Worm (Caenorhabditis elegans): ENCODE results near the gene psr-1.
A peak's percentile ranks its signal among the peaks of the same experiment; 100 is the strongest.

The psr-1 gene

DNA sequence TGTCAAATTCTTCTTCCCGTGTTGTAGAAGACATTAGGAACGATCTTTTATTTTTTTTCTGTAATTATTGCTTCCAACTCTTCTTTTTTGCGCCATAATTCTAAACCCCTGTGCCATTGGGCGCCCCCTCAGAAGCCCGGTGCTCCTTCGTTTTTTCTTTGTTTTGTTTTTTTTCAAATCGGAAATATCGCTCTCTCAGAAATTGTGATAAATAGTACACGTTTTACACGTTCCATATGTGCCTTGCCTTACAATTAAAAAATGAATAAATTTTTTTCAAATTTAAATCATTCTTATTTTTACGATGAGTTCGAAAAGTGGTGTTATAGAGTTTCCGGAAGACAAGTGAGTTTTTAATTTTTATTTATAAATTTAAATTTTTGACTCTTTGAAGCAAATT lies 3.6 kb upstream of the psr-1 start, which contains the start of gene F29B9.7:
TSS of gene F29B9.7 (plus strand) at position 301 of the 400 bp plus-strand sequence.
- TF ChIP-seq rnt-1 (tag; optimal IDR thresholded peaks at IDR 0.05) = no peak
- no peak for TF ChIP-seq sdc-2 (tag; optimal IDR thresholded peaks at IDR 0.05)
- no peak for TF ChIP-seq pag-3 (tag; optimal IDR thresholded peaks at IDR 0.05; ENCODE audit: borderline replicate concordance)
- TF ChIP-seq tbx-7 (tag; optimal IDR thresholded peaks at IDR 0.05) = no peak
- no peak for TF ChIP-seq pax-1 (tag; optimal IDR thresholded peaks at IDR 0.05)

DNA sequence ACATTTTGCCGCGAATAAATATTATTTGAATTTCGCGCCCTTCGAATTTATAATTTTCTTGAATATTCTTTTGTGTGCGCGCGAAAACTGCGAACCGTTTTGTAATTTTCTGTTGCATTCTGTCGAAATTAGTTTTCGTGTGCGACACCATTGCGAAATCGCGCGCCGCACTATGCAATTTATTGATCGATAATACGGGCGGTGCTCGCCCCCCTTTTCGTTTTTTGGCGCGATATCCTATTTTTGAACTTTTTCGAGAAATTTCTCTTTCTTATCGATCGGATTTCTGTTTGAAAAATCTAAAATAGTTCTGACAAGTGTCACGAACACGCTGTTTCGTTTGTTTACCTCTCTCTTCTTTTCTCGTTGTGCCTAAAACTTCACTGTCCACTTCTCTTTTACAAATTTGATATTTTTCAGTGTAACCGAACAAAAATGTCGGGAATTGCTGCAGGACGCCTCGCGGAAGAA lies 2.4 kb upstream of the psr-1 start, which contains the start of gene ubc-9:
TSS of gene ubc-9 (plus strand) at position 421 of the 471 bp plus-strand sequence.
- no peak for TF ChIP-seq zip-5 (tag; optimal IDR thresholded peaks at IDR 0.05)
- TF ChIP-seq nhr-232 (tag; optimal IDR thresholded peaks at IDR 0.05) = no peak
- TF ChIP-seq pros-1 (tag; optimal IDR thresholded peaks at IDR 0.05) = no peak
- TF ChIP-seq elt-4 (tag; optimal IDR thresholded peaks at IDR 0.05) = no peak
- peak; percentile 15 for TF ChIP-seq ttx-3 (tag; optimal IDR thresholded peaks at IDR 0.05)
- TF ChIP-seq hlh-13 (GFP tag; optimal IDR thresholded peaks at IDR 0.05) = no peak
- TF ChIP-seq Y22D7AL.16 (tag; optimal IDR thresholded peaks at IDR 0.05) = no peak
- TF ChIP-seq ceh-48 (tag; optimal IDR thresholded peaks at IDR 0.05) = peak; percentile 96
- no peak for TF ChIP-seq eyg-1 (tag; optimal IDR thresholded peaks at IDR 0.05)
- TF ChIP-seq hlh-6 (tag; optimal IDR thresholded peaks at IDR 0.05) = no peak
- no peak for TF ChIP-seq hlh-15 (tag; optimal IDR thresholded peaks at IDR 0.05)
- no peak for TF ChIP-seq pat-9 (tag; optimal IDR thresholded peaks at IDR 0.05)
- no peak for TF ChIP-seq fkh-6 (tag; optimal IDR thresholded peaks at IDR 0.05)
- no peak for TF ChIP-seq dmd-4 (tag; optimal IDR thresholded peaks at IDR 0.05; ENCODE audit: borderline replicate concordance)
- no peak for TF ChIP-seq ahr-1 (tag; optimal IDR thresholded peaks at IDR 0.05)
- TF ChIP-seq nhr-11 (tag; optimal IDR thresholded peaks at IDR 0.05) = no peak
- peak; percentile 64 for TF ChIP-seq elt-2 (tag; optimal IDR thresholded peaks at IDR 0.05)
- no peak for TF ChIP-seq odd-2 (tag; optimal IDR thresholded peaks at IDR 0.05)
- TF ChIP-seq fax-1 (tag; optimal IDR thresholded peaks at IDR 0.05) = no peak
- TF ChIP-seq unc-55 (GFP tag; optimal IDR thresholded peaks at IDR 0.05) = no peak
- TF ChIP-seq ceh-19 (GFP tag; optimal IDR thresholded peaks at IDR 0.05) = no peak
- TF ChIP-seq K09A11.1 (tag; optimal IDR thresholded peaks at IDR 0.05; ENCODE audit: insufficient read depth) = no peak
- TF ChIP-seq ceh-2 (tag; optimal IDR thresholded peaks at IDR 0.05) = no peak
- no peak for TF ChIP-seq C38D4.7 (GFP tag; optimal IDR thresholded peaks at IDR 0.05)
- TF ChIP-seq lim-6 (tag; optimal IDR thresholded peaks at IDR 0.05) = no peak
- TF ChIP-seq tbx-2 (tag; optimal IDR thresholded peaks at IDR 0.05) = peak; percentile 32
- TF ChIP-seq ceh-9 (tag; optimal IDR thresholded peaks at IDR 0.05) = no peak
- TF ChIP-seq pag-3 (tag; optimal IDR thresholded peaks at IDR 0.05; ENCODE audit: borderline replicate concordance) = no peak
- TF ChIP-seq che-1 (tag; optimal IDR thresholded peaks at IDR 0.05) = no peak
- peak; percentile 22 for TF ChIP-seq ceh-34 (tag; optimal IDR thresholded peaks at IDR 0.05)
- no peak for TF ChIP-seq ceh-30 (tag; optimal IDR thresholded peaks at IDR 0.05)
- no peak for TF ChIP-seq ceh-6 (GFP tag; optimal IDR thresholded peaks at IDR 0.05)
- no peak for TF ChIP-seq sdc-2 (tag; optimal IDR thresholded peaks at IDR 0.05)
- TF ChIP-seq ceh-31 (tag; optimal IDR thresholded peaks at IDR 0.05) = peak; percentile 60
- TF ChIP-seq madf-2 (tag; optimal IDR thresholded peaks at IDR 0.05) = peak; percentile 36
- TF ChIP-seq C08G9.2 (tag; optimal IDR thresholded peaks at IDR 0.05) = peak; percentile 27
- no peak for TF ChIP-seq sox-2 (GFP tag; IDR thresholded peaks at IDR 0.05)
- TF ChIP-seq ceh-22 (tag; optimal IDR thresholded peaks at IDR 0.05) = no peak
- TF ChIP-seq pqm-1 (tag; optimal IDR thresholded peaks at IDR 0.05) = no peak
- no peak for TF ChIP-seq unc-3 (GFP tag; conservative IDR thresholded peaks at IDR 0.05)
- no peak for TF ChIP-seq unc-3 (tag; optimal IDR thresholded peaks at IDR 0.05)
- no peak for TF ChIP-seq rnt-1 (tag; optimal IDR thresholded peaks at IDR 0.05)
- no peak for TF ChIP-seq npax-4 (tag; optimal IDR thresholded peaks at IDR 0.05)
- TF ChIP-seq lin-11 (tag; optimal IDR thresholded peaks at IDR 0.05) = no peak
- no peak for TF ChIP-seq dve-1 (tag; optimal IDR thresholded peaks at IDR 0.05)
- TF ChIP-seq ceh-18 (tag; optimal IDR thresholded peaks at IDR 0.05) = peak; percentile 30
- TF ChIP-seq T23F11.4 (GFP tag; optimal IDR thresholded peaks at IDR 0.05) = no peak
- no peak for TF ChIP-seq ceh-45 (GFP tag; IDR thresholded peaks at IDR 0.05)
- TF ChIP-seq ceh-24 (tag; optimal IDR thresholded peaks at IDR 0.05) = no peak

Data from whole organism, late embryonic.